Fruit fly (Drosophila melanogaster) S2 (cell line): ENCODE results near the gene CG31917.

Experiments used
- CG8478 ChIP-seq: fragments of >200 bp; optimal IDR thresholded peaks from 2 replicates; lab custom pipeline; 2018
- CTCF ChIP-seq, 2 experiments: fragments of >200 bp; optimal IDR thresholded peaks; 2 replicates each; lab custom pipeline; 2018

DNA sequence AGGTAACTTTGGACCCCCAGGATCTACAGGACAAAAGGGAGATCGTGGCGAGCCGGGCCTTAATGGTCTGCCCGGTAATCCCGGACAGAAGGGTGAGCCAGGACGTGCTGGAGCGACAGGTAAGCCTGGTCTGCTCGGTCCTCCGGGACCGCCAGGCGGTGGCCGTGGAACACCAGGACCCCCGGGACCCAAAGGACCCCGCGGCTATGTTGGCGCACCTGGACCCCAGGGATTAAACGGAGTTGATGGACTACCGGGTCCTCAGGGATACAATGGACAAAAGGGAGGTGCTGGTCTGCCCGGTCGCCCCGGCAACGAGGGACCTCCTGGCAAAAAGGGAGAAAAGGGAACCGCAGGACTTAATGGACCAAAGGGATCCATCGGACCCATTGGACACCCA lies 21.3 kb upstream of the CG31917 start:
- TF ChIP-seq CG8478 (lab: Kevin White, UChicago) (no peak), CTCF (optimal IDR thresholded peaks at IDR 0.05; lab: Kevin White, UChicago) (no peak)
